Worm (Caenorhabditis elegans): ENCODE data around the gene F29B9.11.

F29B9.11 gene

ce11 chrIV:4636001-4636400, 24.0 kb downstream of the F29B9.11 start, which contains the start of gene R105.5:
Gene R105.5, plus strand, starts transcription at chrIV:4636301.
- TF ChIP-seq nhr-25 (tag; optimal IDR thresholded peaks at IDR 0.05; ENCODE audit: borderline replicate concordance, insufficient read depth) (no peak), F10B5.3 (tag; optimal IDR thresholded peaks at IDR 0.05) (no peak)

- TF ChIP-seq vab-7 (GFP tag; IDR thresholded peaks at IDR 0.05) (no peak), Y48G9A.11 (GFP tag; IDR thresholded peaks at IDR 0.05) (no peak), F37D6.2 (tag; optimal IDR thresholded peaks at IDR 0.05) (no peak)
Observed at ce11 chrIV:4633393-4633792, 26.6 kb downstream of the F29B9.11 start, which contains the start of gene R105.1. Gene R105.1, plus strand, starts transcription at chrIV:4633693.

ce11 chrIV:4623852-4624251, 36.1 kb downstream of the F29B9.11 start:
- TF ChIP-seq aha-1 (tag), result peak; percentile 16
- peak; percentile 88 for TF ChIP-seq set-16 (GFP tag; IDR thresholded peaks at IDR 0.05)
- no peak for TF ChIP-seq lin-38 (GFP tag; IDR thresholded peaks at IDR 0.05)
- TF ChIP-seq madf-9 (GFP tag; conservative IDR thresholded peaks at IDR 0.05), result no peak
- TF ChIP-seq ceh-44 (GFP tag; IDR thresholded peaks at IDR 0.05), result no peak

ce11 chrIV:4613516-4613915, 46.5 kb downstream of the F29B9.11 start:
- TF ChIP-seq aha-1 (tag) (peak; percentile 44), nhr-11 (tag; optimal IDR thresholded peaks at IDR 0.05) (peak; percentile 25), dmd-9 (GFP tag; IDR thresholded peaks at IDR 0.05) (0 out of 2 replicates have a peak, but pooled peaks have one; percentile 37), zfp-3 (GFP tag; conservative IDR thresholded peaks at IDR 0.05) (no peak), zfp-2 (tag; optimal IDR thresholded peaks at IDR 0.05) (no peak)

ce11 chrIV:4612597-4612996, 47.4 kb downstream of the F29B9.11 start:
- TF ChIP-seq nhr-48 (tag; optimal IDR thresholded peaks at IDR 0.05) (no peak), saeg-2 (GFP tag; IDR thresholded peaks at IDR 0.05) (peak; percentile 35; the same call in 1 of the 2 replicates), ztf-11 (tag; optimal IDR thresholded peaks at IDR 0.05) (no peak), unc-62 (GFP tag; optimal IDR thresholded peaks at IDR 0.05 in 1 of 2) (peak in 1 of 2 experiments; percentile 77), unc-62 (tag; optimal IDR thresholded peaks at IDR 0.05) (no peak), F49E8.2 (tag; optimal IDR thresholded peaks at IDR 0.05; ENCODE audit: borderline replicate concordance) (no peak), nhr-10 (tag; optimal IDR thresholded peaks at IDR 0.05) (no peak), F26F4.8 (GFP tag; conservative IDR thresholded peaks at IDR 0.05) (no peak), duxl-1 (tag; optimal IDR thresholded peaks at IDR 0.05; ENCODE audit: poor library complexity) (no peak), nhr-237 (tag; optimal IDR thresholded peaks at IDR 0.05) (no peak), ZK337.2 (GFP tag; IDR thresholded peaks at IDR 0.05) (no peak), aha-1 (tag) (peak; percentile 88), set-16 (GFP tag; IDR thresholded peaks at IDR 0.05) (no peak)

- TF ChIP-seq tag-97 (GFP tag; IDR thresholded peaks at IDR 0.05) (no peak), lim-7 (GFP tag; IDR thresholded peaks at IDR 0.05) (0 out of 2 replicates have a peak, but pooled peaks have one; percentile 27), aha-1 (tag) (peak; percentile 38)
Observed at ce11 chrIV:4611740-4612139, 48.3 kb downstream of the F29B9.11 start.

Data from whole organism, L4 larva.